Worm (Caenorhabditis elegans) whole organism, early embryonic: ENCODE measurements around the gene del-5.

Source experiments
- B0310.2 ChIP-seq: sonication (generic microtip); optimal IDR thresholded peaks from 2 replicates; lab custom pipeline; 2016; ENCODE audit warnings: mild to moderate bottlenecking, missing genetic modification characterization, missing compliant biosample characterization
- F13C5.2 ChIP-seq: sonication (generic microtip); optimal IDR thresholded peaks from 2 replicates; lab custom pipeline; 2017; ENCODE audit warnings: mild to moderate bottlenecking, missing genetic modification characterization, inconsistent platforms, missing compliant biosample characterization
- aly-1 ChIP-seq: sonication (generic microtip); optimal IDR thresholded peaks from 2 replicates; lab custom pipeline; 2016; ENCODE audit warnings: missing genetic modification characterization, missing compliant biosample characterization
- ama-1 ChIP-seq: fragments of 150-350 bp; optimal IDR thresholded peaks from 2 replicates; lab custom pipeline; 2014
- ceh-13 ChIP-seq: fragments of 200-800 bp; sonication (Bioruptor generic); optimal IDR thresholded peaks from 2 replicates; lab custom pipeline; 2018; ENCODE audit warnings: mild to moderate bottlenecking, missing genetic modification characterization, missing compliant biosample characterization
- ceh-36 ChIP-seq: sonication (generic microtip); optimal IDR thresholded peaks from 2 replicates; lab custom pipeline; 2016; ENCODE audit warnings: missing genetic modification characterization, inconsistent platforms, missing compliant biosample characterization
- ets-7 ChIP-seq: sonication (generic microtip); optimal IDR thresholded peaks from 2 replicates; lab custom pipeline; 2016; ENCODE audit warnings: missing genotype, missing genetic modification characterization, missing compliant biosample characterization
- flt-1 ChIP-seq: fragments of 200-800 bp; sonication (Bioruptor generic); IDR thresholded peaks from 2 replicates; pipeline ENCODE4 v1.3.6; 2022; ENCODE audit warnings: missing genetic modification characterization, missing compliant biosample characterization
- hmbx-1 ChIP-seq: sonication (generic microtip); optimal IDR thresholded peaks from 2 replicates; lab custom pipeline; 2016; ENCODE audit warnings: mild to moderate bottlenecking, missing genetic modification characterization, missing compliant biosample characterization
- hmg-4 ChIP-seq: fragments of 200-800 bp; sonication (Bioruptor generic); optimal IDR thresholded peaks from 2 replicates; lab custom pipeline; 2018; ENCODE audit warnings: mild to moderate bottlenecking, missing genetic modification characterization, missing compliant biosample characterization
- hnd-1 ChIP-seq: sonication (generic microtip); optimal IDR thresholded peaks from 2 replicates; lab custom pipeline; 2016; ENCODE audit warnings: missing genetic modification characterization, missing compliant biosample characterization
- pes-1 ChIP-seq: fragments of 200-800 bp; sonication (Bioruptor generic); IDR thresholded peaks from 2 replicates; pipeline ENCODE4 v1.3.6; 2022; ENCODE audit warnings: missing genetic modification reagents, missing genetic modification characterization, missing compliant biosample characterization
- scrt-1 ChIP-seq: fragments of 200-800 bp; sonication (Bioruptor generic); IDR thresholded peaks from 2 replicates; pipeline ENCODE4 v1.3.6; 2022; ENCODE audit warnings: missing genetic modification characterization, missing compliant biosample characterization
- sea-1 ChIP-seq: fragments of 200-800 bp; sonication (Bioruptor generic); conservative IDR thresholded peaks from 2 replicates; pipeline ENCODE4 v1.3.6; 2022; ENCODE audit warnings: missing genetic modification characterization, missing compliant biosample characterization
- tbx-11 ChIP-seq: fragments of 200-800 bp; sonication (Bioruptor generic); IDR thresholded peaks from 2 replicates; pipeline ENCODE4 v1.3.6; 2022; ENCODE audit warnings: missing genetic modification characterization, missing compliant biosample characterization
- tbx-37 ChIP-seq: fragments of 200-800 bp; sonication (Bioruptor generic); conservative IDR thresholded peaks from 2 replicates; pipeline ENCODE4 v1.3.6; 2022; ENCODE audit warnings: missing genetic modification reagents, missing genetic modification characterization, missing compliant biosample characterization
- tra-4 ChIP-seq: sonication (generic microtip); optimal IDR thresholded peaks from 2 replicates; lab custom pipeline; 2017; ENCODE audit warnings: missing genetic modification characterization, missing compliant biosample characterization

Gene del-5

ce11 chrX:11031869-11032268 is 23.9 kb upstream of the del-5 start:
- no peak for TF ChIP-seq ets-7 (tag; lab: Kevin White, UChicago)
- TF ChIP-seq pes-1 (GFP tag; lab: Robert Waterston, UW): 0 out of 2 replicates have a peak, but pooled peaks have one; percentile 27

- TF ChIP-seq F13C5.2 (peak; percentile 40), tra-4 (tag; lab: Kevin White, UChicago) (peak; percentile 4), ama-1 (no peak), flt-1 (GFP tag; lab: Robert Waterston, UW) (peak; percentile 44; the same call in 1 of the 2 replicates), pes-1 (GFP tag; lab: Robert Waterston, UW) (0 out of 2 replicates have a peak, but pooled peaks have one; percentile 19), ets-7 (tag; lab: Kevin White, UChicago) (peak; percentile 74), sea-1 (GFP tag; lab: Robert Waterston, UW) (no peak), hmbx-1 (tag; lab: Kevin White, UChicago) (no peak), ceh-36 (peak; percentile 20), hmg-4 (GFP tag; lab: Kevin White, UChicago) (peak; percentile 98)
Measured at ce11 chrX:11031047-11031695, 23.2 kb upstream of the del-5 start.

- TF ChIP-seq ceh-36 (no peak), F13C5.2 (no peak), hnd-1 (tag; lab: Kevin White, UChicago) (no peak), B0310.2 (no peak), scrt-1 (GFP tag; lab: Robert Waterston, UW) (no peak), aly-1 (tag; lab: Kevin White, UChicago) (no peak), ceh-13 (GFP tag; lab: Kevin White, UChicago) (no peak), tra-4 (tag; lab: Kevin White, UChicago) (no peak)
Measured at ce11 chrX:11028617-11029016, 20.6 kb upstream of the del-5 start, which contains the start of gene ldb-1. Gene ldb-1, plus strand, starts transcription at chrX:11028917.

- no peak for TF ChIP-seq sea-1 (GFP tag; lab: Robert Waterston, UW)
- no peak for TF ChIP-seq hmg-4 (GFP tag; lab: Kevin White, UChicago)
- TF ChIP-seq B0310.2: no peak
- TF ChIP-seq pes-1 (GFP tag; lab: Robert Waterston, UW): no peak
- TF ChIP-seq hnd-1 (tag; lab: Kevin White, UChicago): no peak
- TF ChIP-seq ceh-13 (GFP tag; lab: Kevin White, UChicago): no peak
- no peak for TF ChIP-seq ceh-36
- TF ChIP-seq ets-7 (tag; lab: Kevin White, UChicago): no peak
- no peak for TF ChIP-seq hmbx-1 (tag; lab: Kevin White, UChicago)
- no peak for TF ChIP-seq tra-4 (tag; lab: Kevin White, UChicago)
- TF ChIP-seq tbx-37 (GFP tag; lab: Robert Waterston, UW): no peak
- TF ChIP-seq ama-1: no peak
- no peak for TF ChIP-seq aly-1 (tag; lab: Kevin White, UChicago)
- no peak for TF ChIP-seq tbx-11 (GFP tag; lab: Robert Waterston, UW)
- no peak for TF ChIP-seq scrt-1 (GFP tag; lab: Robert Waterston, UW)
- TF ChIP-seq F13C5.2: no peak
- TF ChIP-seq flt-1 (GFP tag; lab: Robert Waterston, UW): no peak
Measured at ce11 chrX:11016100-11016499, 8.1 kb upstream of the del-5 start, which contains the start of gene egl-15. Gene egl-15, plus strand, starts transcription at chrX:11016400.

- TF ChIP-seq B0310.2 (no peak), hnd-1 (tag; lab: Kevin White, UChicago) (no peak), tbx-37 (GFP tag; lab: Robert Waterston, UW) (no peak), ceh-36 (no peak), pes-1 (GFP tag; lab: Robert Waterston, UW) (no peak), flt-1 (GFP tag; lab: Robert Waterston, UW) (no peak), tbx-11 (GFP tag; lab: Robert Waterston, UW) (no peak)
Measured at ce11 chrX:11014394-11015280, 6.7 kb upstream of the del-5 start.

- TF ChIP-seq pes-1 (GFP tag; lab: Robert Waterston, UW): no peak
- no peak for TF ChIP-seq tra-4 (tag; lab: Kevin White, UChicago)
- TF ChIP-seq ceh-13 (GFP tag; lab: Kevin White, UChicago): no peak
- TF ChIP-seq sea-1 (GFP tag; lab: Robert Waterston, UW): no peak
- no peak for TF ChIP-seq hmbx-1 (tag; lab: Kevin White, UChicago)
- TF ChIP-seq hnd-1 (tag; lab: Kevin White, UChicago): no peak
- TF ChIP-seq tbx-11 (GFP tag; lab: Robert Waterston, UW): no peak
- TF ChIP-seq B0310.2: no peak
- TF ChIP-seq ama-1: no peak
- TF ChIP-seq ets-7 (tag; lab: Kevin White, UChicago): no peak
- TF ChIP-seq F13C5.2: no peak
- TF ChIP-seq scrt-1 (GFP tag; lab: Robert Waterston, UW): no peak
- no peak for TF ChIP-seq tbx-37 (GFP tag; lab: Robert Waterston, UW)
Measured at ce11 chrX:11012337-11012736, 4.4 kb upstream of the del-5 start, which contains the start of gene F58A3.3. Gene F58A3.3, plus strand, starts transcription at chrX:11012637.

ce11 chrX:11010565-11010964 is 2.6 kb upstream of the del-5 start, which contains the start of gene F58A3.4:
Gene F58A3.4, minus strand, starts transcription at chrX:11010665.
- TF ChIP-seq hmbx-1 (tag; lab: Kevin White, UChicago): no peak
- no peak for TF ChIP-seq ceh-13 (GFP tag; lab: Kevin White, UChicago)
